Fruit fly (Drosophila melanogaster) whole organism, adult: ENCODE measurements around the gene CG4658.

Experiments
- kay ChIP-seq: fragments of 200-800 bp; sonication (Bioruptor generic); peaks from one replicate; lab custom pipeline; 2016; ENCODE audit warnings: missing biosample characterization, missing genetic modification characterization, borderline replicate concordance
- ovo ChIP-seq: fragments of 200-800 bp; sonication (Bioruptor generic); optimal IDR thresholded peaks from 2 replicates; lab custom pipeline; 2016; ENCODE audit warnings: missing biosample characterization, missing genetic modification characterization

dm6 chr2L:9994382-9994781 is 37.5 kb downstream of the CG4658 start:
- TF ChIP-seq ovo (GFP tag; lab: Kevin White, UChicago) (no peak), kay (GFP tag; lab: Kevin White, UChicago) (no peak)
